Worm (Caenorhabditis elegans) whole organism, L1 larva: ENCODE data around the gene srbc-38.

Source experiments
- ama-1 ChIP-seq: fragments of 150-350 bp; optimal IDR thresholded peaks from 2 replicates; lab custom pipeline; 2014
- fos-1 ChIP-seq: fragments of 150-350 bp; optimal IDR thresholded peaks from 2 replicates; lab custom pipeline; 2014; ENCODE audit warnings: missing biosample characterization, missing genetic modification characterization
- nhr-237 ChIP-seq: fragments of 150-350 bp; optimal IDR thresholded peaks from 2 replicates; lab custom pipeline; 2014; ENCODE audit warnings: missing biosample characterization, missing genetic modification characterization
- nhr-77 ChIP-seq: fragments of 150-350 bp; optimal IDR thresholded peaks from 2 replicates; lab custom pipeline; 2014; ENCODE audit warnings: missing biosample characterization, missing genetic modification characterization
- unc-130 ChIP-seq: fragments of 150-350 bp; optimal IDR thresholded peaks from 2 replicates; lab custom pipeline; 2017; ENCODE audit warnings: missing biosample characterization, missing genetic modification characterization, inconsistent platforms
- zag-1 ChIP-seq: fragments of 150-350 bp; optimal IDR thresholded peaks from 2 replicates; lab custom pipeline; 2014; ENCODE audit warnings: missing biosample characterization, missing genetic modification characterization

DNA sequence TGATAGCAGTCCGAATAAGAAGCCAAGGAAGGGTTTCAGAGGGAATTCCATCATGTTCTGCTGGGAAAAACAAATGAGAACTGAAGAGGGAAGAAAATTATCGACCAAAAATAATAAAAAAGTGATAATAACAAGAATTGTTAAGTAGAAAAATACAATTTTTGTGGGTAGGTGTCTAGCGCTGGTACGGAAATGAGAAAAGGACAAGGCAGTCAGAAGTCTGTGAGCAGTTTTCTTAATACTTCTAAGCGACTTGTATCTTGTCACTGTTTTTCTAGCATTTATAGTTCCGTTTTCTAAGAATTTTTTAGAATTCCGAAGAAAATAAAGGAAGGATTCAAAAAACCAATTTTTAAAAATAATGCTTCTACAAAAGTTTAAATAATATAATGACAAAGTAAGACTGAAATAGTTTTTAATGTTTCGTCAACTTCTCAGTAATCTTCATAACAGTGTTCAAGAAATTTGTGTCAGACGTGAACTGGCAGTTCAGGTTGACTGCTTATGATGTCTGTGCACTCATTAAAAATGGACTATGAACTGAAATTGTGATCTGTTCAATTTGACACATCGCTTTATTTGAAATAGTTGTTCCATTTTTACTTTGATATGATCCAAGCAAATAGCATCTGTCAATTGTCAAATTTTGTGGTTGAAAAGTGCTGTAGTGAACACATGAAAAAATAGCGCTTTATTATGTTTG is 14.1 kb upstream of the srbc-38 start, which contains the start of gene srx-4:
- TF ChIP-seq zag-1 (no peak), nhr-77 (no peak), ama-1 (lab: Kevin White, UChicago) (no peak), nhr-237 (no peak), unc-130 (no peak), fos-1 (tag; lab: Kevin White, UChicago) (no peak)
